Worm (Caenorhabditis elegans) whole organism, late embryonic: ENCODE results near the gene chil-15.

ENCODE experiments used
- K02D7.2 ChIP-seq: sonication (generic microtip); optimal IDR thresholded peaks from 2 replicates; lab custom pipeline; 2017; ENCODE audit warnings: mild to moderate bottlenecking, missing genetic modification characterization, missing compliant biosample characterization
- Y22D7AL.16 ChIP-seq: sonication (generic microtip); optimal IDR thresholded peaks from 2 replicates; lab custom pipeline; 2016; ENCODE audit warnings: missing genetic modification characterization, missing compliant biosample characterization
- ahr-1 ChIP-seq: sonication (generic microtip); optimal IDR thresholded peaks from 2 replicates; lab custom pipeline; 2016; ENCODE audit warnings: missing genetic modification characterization, missing compliant biosample characterization
- ceh-14 ChIP-seq: sonication (generic microtip); optimal IDR thresholded peaks from 2 replicates; lab custom pipeline; 2016; ENCODE audit warnings: missing genotype, missing genetic modification characterization, missing compliant biosample characterization
- ceh-18 ChIP-seq: sonication (generic microtip); optimal IDR thresholded peaks from 2 replicates; lab custom pipeline; 2016; ENCODE audit warnings: missing genetic modification characterization, missing compliant biosample characterization
- ceh-19 ChIP-seq: fragments of 200-800 bp; sonication (Bioruptor generic); optimal IDR thresholded peaks from 2 replicates; lab custom pipeline; 2018; ENCODE audit warnings: mild to moderate bottlenecking, missing genetic modification characterization, missing compliant biosample characterization
- ceh-22 ChIP-seq: sonication (generic microtip); optimal IDR thresholded peaks from 2 replicates; lab custom pipeline; 2017; ENCODE audit warnings: missing biosample characterization, missing genetic modification characterization
- ceh-24 ChIP-seq: sonication (generic microtip); optimal IDR thresholded peaks from 2 replicates; lab custom pipeline; 2016; ENCODE audit warnings: mild to moderate bottlenecking, missing genetic modification characterization, missing compliant biosample characterization
- ceh-30 ChIP-seq: fragments of 150-350 bp; optimal IDR thresholded peaks from 2 replicates; lab custom pipeline; 2014; ENCODE audit warnings: missing biosample characterization, missing genetic modification characterization
- ceh-31 ChIP-seq: sonication (generic microtip); optimal IDR thresholded peaks from 2 replicates; lab custom pipeline; 2016; ENCODE audit warnings: missing genetic modification characterization, missing compliant biosample characterization
- ceh-34 ChIP-seq: sonication (generic microtip); optimal IDR thresholded peaks from 2 replicates; lab custom pipeline; 2016; ENCODE audit warnings: mild to moderate bottlenecking, missing genetic modification characterization, missing compliant biosample characterization
- ceh-48 ChIP-seq: sonication (generic microtip); optimal IDR thresholded peaks from 2 replicates; lab custom pipeline; 2016; ENCODE audit warnings: missing genetic modification characterization, inconsistent platforms, missing compliant biosample characterization
- che-1 ChIP-seq: sonication (generic microtip); optimal IDR thresholded peaks from 2 replicates; lab custom pipeline; 2016; ENCODE audit warnings: mild to moderate bottlenecking, missing genetic modification characterization, missing compliant biosample characterization
- elt-4 ChIP-seq: sonication (generic microtip); optimal IDR thresholded peaks from 2 replicates; lab custom pipeline; 2016; ENCODE audit warnings: missing genetic modification characterization, missing compliant biosample characterization
- ets-4 ChIP-seq: sonication (generic microtip); optimal IDR thresholded peaks from 2 replicates; lab custom pipeline; 2016; ENCODE audit warnings: missing genetic modification characterization, missing compliant biosample characterization
- fkh-10 ChIP-seq: fragments of 150-350 bp; optimal IDR thresholded peaks from 2 replicates; lab custom pipeline; 2014; ENCODE audit warnings: missing biosample characterization, missing genetic modification reagents, missing genetic modification characterization
- hlh-15 ChIP-seq: sonication (generic microtip); optimal IDR thresholded peaks from 2 replicates; lab custom pipeline; 2016; ENCODE audit warnings: missing genetic modification characterization, missing compliant biosample characterization
- hlh-6 ChIP-seq: sonication (generic microtip); optimal IDR thresholded peaks from 2 replicates; lab custom pipeline; 2016; ENCODE audit warnings: missing genotype, missing genetic modification characterization, missing compliant biosample characterization
- lin-11 ChIP-seq: fragments of 200-800 bp; sonication (Bioruptor generic); optimal IDR thresholded peaks from 2 replicates; lab custom pipeline; 2018; ENCODE audit warnings: mild to moderate bottlenecking, missing genetic modification characterization, missing compliant biosample characterization
- nfya-1 ChIP-seq: sonication (generic microtip); optimal IDR thresholded peaks from 2 replicates; lab custom pipeline; 2017; ENCODE audit warnings: missing genetic modification characterization, mild to moderate bottlenecking, missing compliant biosample characterization, antibody characterized with exemption, moderate library complexity
- odd-2 ChIP-seq: sonication (generic microtip); optimal IDR thresholded peaks from 2 replicates; lab custom pipeline; 2017; ENCODE audit warnings: antibody characterized with exemption, mild to moderate bottlenecking, missing genetic modification characterization, missing compliant biosample characterization
- pat-9 ChIP-seq: fragments of 200-800 bp; sonication (Bioruptor generic); optimal IDR thresholded peaks from 2 replicates; lab custom pipeline; 2018; ENCODE audit warnings: mild to moderate bottlenecking, missing genetic modification characterization, moderate library complexity, missing compliant biosample characterization
- pax-1 ChIP-seq: fragments of 150-350 bp; optimal IDR thresholded peaks from 2 replicates; lab custom pipeline; 2014; ENCODE audit warnings: missing biosample characterization, missing genetic modification characterization
- pha-4 ChIP-seq: fragments of 150-350 bp; optimal IDR thresholded peaks from 2 replicates; lab custom pipeline; 2018; ENCODE audit warnings: missing biosample characterization, missing genetic modification reagents, missing genetic modification characterization
- pqm-1 ChIP-seq: sonication (generic microtip); optimal IDR thresholded peaks from 2 replicates; lab custom pipeline; 2016; ENCODE audit warnings: missing genetic modification characterization, missing compliant biosample characterization
- pros-1 ChIP-seq: fragments of 150-350 bp; optimal IDR thresholded peaks from 2 replicates; lab custom pipeline; 2014; ENCODE audit warnings: missing biosample characterization, missing genetic modification reagents, missing genetic modification characterization
- rnt-1 ChIP-seq: sonication (generic microtip); optimal IDR thresholded peaks from 2 replicates; lab custom pipeline; 2016; ENCODE audit warnings: missing genetic modification characterization, missing compliant biosample characterization
- tbx-2 ChIP-seq: sonication (generic microtip); optimal IDR thresholded peaks from 2 replicates; lab custom pipeline; 2016; ENCODE audit warnings: missing genetic modification characterization, missing compliant biosample characterization
- tbx-7 ChIP-seq: sonication (generic microtip); optimal IDR thresholded peaks from 2 replicates; lab custom pipeline; 2016; ENCODE audit warnings: missing genotype, missing genetic modification characterization, missing compliant biosample characterization
- ttx-3 ChIP-seq: sonication (generic microtip); optimal IDR thresholded peaks from 2 replicates; lab custom pipeline; 2016; ENCODE audit warnings: missing genetic modification reagents, missing genetic modification characterization, missing compliant biosample characterization
- unc-3 ChIP-seq, 2 experiments: fragments of 200-800 bp in 1 of 2; sonication (Bioruptor generic) in 1 of 2; sonication (generic microtip) in 1 of 2; conservative IDR thresholded peaks in 1 of 2; optimal IDR thresholded peaks in 1 of 2; 2 replicates each; pipeline versions ENCODE4 v1.3.6 to Lab custom; 2016 to 2022; ENCODE audit warnings: missing compliant biosample characterization in 2 of 2, missing genetic modification characterization in 2 of 2, missing genetic modification reagents in 1 of 2
- unc-55 ChIP-seq: sonication (generic microtip); optimal IDR thresholded peaks from 2 replicates; lab custom pipeline; 2017; ENCODE audit warnings: missing biosample characterization, missing genetic modification reagents, missing genetic modification characterization
- ztf-16 ChIP-seq: sonication (generic microtip); optimal IDR thresholded peaks from 2 replicates; lab custom pipeline; 2017; ENCODE audit warnings: missing genetic modification characterization, missing compliant biosample characterization

Gene chil-15

ce11 chrII:9433609-9434008, 9.8 kb downstream of the chil-15 start, which contains the start of gene kin-15:
TSS of gene kin-15 (minus strand) at chrII:9433709.
- TF ChIP-seq ceh-34 (tag; lab: Kevin White, UChicago), result no peak
- no peak for TF ChIP-seq hlh-6 (tag; lab: Kevin White, UChicago)
- TF ChIP-seq ceh-18, result no peak
- no peak for TF ChIP-seq pax-1 (tag; lab: Kevin White, UChicago)
- TF ChIP-seq pros-1 (tag; lab: Kevin White, UChicago), result no peak
- no peak for TF ChIP-seq tbx-2 (tag; lab: Kevin White, UChicago)
- no peak for TF ChIP-seq nfya-1 (tag; lab: Kevin White, UChicago)
- TF ChIP-seq ceh-31, result no peak
- no peak for TF ChIP-seq che-1 (tag; lab: Kevin White, UChicago)
- TF ChIP-seq tbx-7 (tag; lab: Kevin White, UChicago), result no peak

- TF ChIP-seq hlh-15 (tag; lab: Kevin White, UChicago), result no peak
- TF ChIP-seq elt-4 (tag; lab: Kevin White, UChicago), result no peak
Measured at ce11 chrII:9431119-9431518, 12.3 kb downstream of the chil-15 start.

- no peak for TF ChIP-seq pros-1 (tag; lab: Kevin White, UChicago)
- no peak for TF ChIP-seq ceh-34 (tag; lab: Kevin White, UChicago)
- TF ChIP-seq ceh-22 (tag; lab: Kevin White, UChicago), result no peak
- TF ChIP-seq ets-4 (tag; lab: Kevin White, UChicago), result no peak
- no peak for TF ChIP-seq pat-9 (tag; lab: Kevin White, UChicago)
- TF ChIP-seq ztf-16 (tag; lab: Kevin White, UChicago), result no peak
- no peak for TF ChIP-seq ceh-14 (tag; lab: Kevin White, UChicago)
- TF ChIP-seq Y22D7AL.16, result no peak
- TF ChIP-seq unc-3 (GFP tag; conservative IDR thresholded peaks at IDR 0.05; lab: Robert Waterston, UW), result no peak
- no peak for TF ChIP-seq unc-3 (tag; optimal IDR thresholded peaks at IDR 0.05; lab: Kevin White, UChicago)
- no peak for TF ChIP-seq rnt-1 (tag; lab: Kevin White, UChicago)
Measured at ce11 chrII:9427644-9428043, 15.8 kb downstream of the chil-15 start, which contains the start of gene M176.5. TSS of gene M176.5 (minus strand) at chrII:9427744.

ce11 chrII:9426076-9426475, 17.3 kb downstream of the chil-15 start, which contains the start of gene M176.10:
TSS of gene M176.10 (minus strand) at chrII:9426176.
- no peak for TF ChIP-seq lin-11 (tag; lab: Kevin White, UChicago)
- no peak for TF ChIP-seq pha-4 (tag; lab: Kevin White, UChicago)
- no peak for TF ChIP-seq ahr-1
- TF ChIP-seq hlh-6 (tag; lab: Kevin White, UChicago), result no peak
- no peak for TF ChIP-seq ceh-19 (GFP tag; lab: Kevin White, UChicago)
- TF ChIP-seq, all 69 proteins: peak for 0

ce11 chrII:9421969-9422368, 21.5 kb downstream of the chil-15 start, which contains the start of gene M176.11:
TSS of gene M176.11 (plus strand) at chrII:9422269.
- no peak for TF ChIP-seq unc-55 (GFP tag; lab: Kevin White, UChicago)
- TF ChIP-seq ttx-3, result no peak
- no peak for TF ChIP-seq nfya-1 (tag; lab: Kevin White, UChicago)
- no peak for TF ChIP-seq ceh-18

ce11 chrII:9418843-9419532, 24.4 kb downstream of the chil-15 start:
- TF ChIP-seq ceh-48 (no peak), pax-1 (tag; lab: Kevin White, UChicago) (no peak), odd-2 (tag; lab: Kevin White, UChicago) (no peak), fkh-10 (no peak), pqm-1 (tag; lab: Kevin White, UChicago) (no peak), K02D7.2 (no peak), pros-1 (tag; lab: Kevin White, UChicago) (no peak), tbx-2 (tag; lab: Kevin White, UChicago) (no peak), ceh-30 (tag; lab: Kevin White, UChicago) (no peak), pat-9 (tag; lab: Kevin White, UChicago) (no peak), ceh-24 (no peak)
